Worm (Caenorhabditis elegans) whole organism, L4 larva: ENCODE data around the gene C52B9.10.

Experiments used
- D1046.2 ChIP-seq: fragments of 200-800 bp; sonication (Bioruptor generic); IDR thresholded peaks from 2 replicates; pipeline ENCODE4 v1.3.6; 2022; ENCODE audit warnings: missing genetic modification characterization, missing compliant biosample characterization
- F44E2.7 ChIP-seq: fragments of 200-800 bp; sonication (Bioruptor generic); IDR thresholded peaks from 2 replicates; pipeline ENCODE4 v2.1.2; 2022; ENCODE audit warnings: missing genetic modification characterization, missing compliant biosample characterization
- R02D3.7 ChIP-seq: fragments of 150-350 bp; sonication (generic microtip); optimal IDR thresholded peaks from 3 replicates; lab custom pipeline; 2014; ENCODE audit warnings: missing biosample characterization, missing genetic modification characterization
- Y75B8A.6 ChIP-seq: fragments of 200-800 bp; sonication (Bioruptor generic); IDR thresholded peaks from 2 replicates; pipeline ENCODE4 v1.3.6; 2022; ENCODE audit warnings: missing genetic modification reagents, missing genetic modification characterization, missing compliant biosample characterization
- ZK337.2 ChIP-seq: fragments of 200-800 bp; sonication (Bioruptor generic); IDR thresholded peaks from 2 replicates; pipeline ENCODE4 v1.3.6; 2022; ENCODE audit warnings: missing genetic modification reagents, missing genetic modification characterization, missing compliant biosample characterization
- ZK546.5 ChIP-seq, 2 experiments: sonication (generic microtip); optimal IDR thresholded peaks; 2 replicates each; lab custom pipeline; 2017; ENCODE audit warnings: missing biosample characterization in 2 of 2, missing genetic modification characterization in 2 of 2
- ama-1 ChIP-seq: fragments of 150-350 bp; optimal IDR thresholded peaks from 2 replicates; lab custom pipeline; 2014; ENCODE audit warnings: inconsistent platforms, mixed read lengths
- arid-1 ChIP-seq: fragments of 200-800 bp; sonication (Bioruptor generic); conservative IDR thresholded peaks from 2 replicates; pipeline ENCODE4 v1.3.6; 2022; ENCODE audit warnings: missing genetic modification reagents, missing genetic modification characterization, missing compliant biosample characterization
- ceh-32 ChIP-seq: sonication (generic microtip); optimal IDR thresholded peaks from 2 replicates; lab custom pipeline; 2016; ENCODE audit warnings: mild to moderate bottlenecking, missing genetic modification characterization, missing compliant biosample characterization; ENCODE audit not compliant: poor library complexity
- ceh-82 ChIP-seq: sonication (generic microtip); optimal IDR thresholded peaks from 2 replicates; lab custom pipeline; 2017; ENCODE audit warnings: missing biosample characterization, missing genetic modification characterization
- ces-1 ChIP-seq: fragments of 150-350 bp; sonication (generic microtip); optimal IDR thresholded peaks from 4 replicates; lab custom pipeline; 2014; ENCODE audit warnings: missing biosample characterization, missing genetic modification reagents, missing genetic modification characterization
- daf-16 ChIP-seq, 3 experiments: sonication (generic microtip); optimal IDR thresholded peaks; 2 replicates each; lab custom pipeline; 2016 to 2017; ENCODE audit warnings: missing genetic modification characterization in 3 of 3, missing genetic modification reagents in 3 of 3, mild to moderate bottlenecking in 2 of 3, missing compliant biosample characterization in 2 of 3, missing biosample characterization in 1 of 3, moderate library complexity in 1 of 3
- daf-19 ChIP-seq: fragments of 200-800 bp; sonication (Bioruptor generic); conservative IDR thresholded peaks from 2 replicates; pipeline ENCODE4 v1.3.6; 2022; ENCODE audit warnings: missing genetic modification characterization, missing compliant biosample characterization
- daf-8 ChIP-seq: fragments of 200-800 bp; sonication (Bioruptor generic); IDR thresholded peaks from 2 replicates; pipeline ENCODE4 v1.3.6; 2022; ENCODE audit warnings: missing genetic modification characterization, missing compliant biosample characterization
- dmd-6 ChIP-seq: fragments of 200-800 bp; sonication (Bioruptor generic); IDR thresholded peaks from 2 replicates; pipeline ENCODE4 v1.3.6; 2022; ENCODE audit warnings: missing genetic modification reagents, missing genetic modification characterization, missing compliant biosample characterization
- dve-1 ChIP-seq: sonication (generic microtip); optimal IDR thresholded peaks from 2 replicates; lab custom pipeline; 2017; ENCODE audit warnings: antibody characterized with exemption, mild to moderate bottlenecking, missing genetic modification characterization, missing compliant biosample characterization; ENCODE audit not compliant: insufficient read depth
- fos-1 ChIP-seq: fragments of 150-350 bp; optimal IDR thresholded peaks from 2 replicates; lab custom pipeline; 2014; ENCODE audit warnings: missing biosample characterization, missing genetic modification characterization
- hif-1 ChIP-seq, 2 experiments: sonication (generic microtip); optimal IDR thresholded peaks; 2 replicates each; lab custom pipeline; 2016 to 2017; ENCODE audit warnings: missing compliant biosample characterization in 2 of 2, missing genetic modification characterization in 2 of 2, missing genetic modification reagents in 2 of 2, missing genotype in 2 of 2, mild to moderate bottlenecking in 1 of 2
- hlh-11 ChIP-seq: fragments of 200-800 bp; sonication (Bioruptor generic); optimal IDR thresholded peaks from 2 replicates; lab custom pipeline; 2018; ENCODE audit warnings: mild to moderate bottlenecking, missing genetic modification characterization, missing compliant biosample characterization
- hlh-30 ChIP-seq: sonication (generic microtip); optimal IDR thresholded peaks from 2 replicates; lab custom pipeline; 2017; ENCODE audit warnings: antibody characterized with exemption, mild to moderate bottlenecking, missing genetic modification characterization, missing compliant biosample characterization; ENCODE audit not compliant: insufficient read depth
- hmg-1.1 ChIP-seq: fragments of 200-800 bp; sonication (Bioruptor generic); IDR thresholded peaks from 2 replicates; pipeline ENCODE4 v1.3.6; 2022; ENCODE audit warnings: missing genetic modification reagents, missing genetic modification characterization, missing compliant biosample characterization
- jun-1 ChIP-seq: fragments of 150-350 bp; optimal IDR thresholded peaks from 2 replicates; lab custom pipeline; 2014; ENCODE audit warnings: missing biosample characterization, missing genetic modification reagents, missing genetic modification characterization
- lsy-2 ChIP-seq, 2 experiments: fragments of 150-350 bp in 1 of 2; sonication (generic microtip) in 1 of 2; optimal IDR thresholded peaks; 2 replicates each; lab custom pipeline; 2014 to 2017; ENCODE audit warnings: missing biosample characterization in 2 of 2, missing genetic modification characterization in 2 of 2
- mdt-29 ChIP-seq: fragments of 200-800 bp; sonication (Bioruptor generic); IDR thresholded peaks from 2 replicates; pipeline ENCODE4 v1.3.6; 2022; ENCODE audit warnings: missing genetic modification reagents, missing genetic modification characterization, missing compliant biosample characterization
- mep-1 ChIP-seq: fragments of 150-350 bp; sonication (generic microtip); optimal IDR thresholded peaks from 3 replicates; lab custom pipeline; 2014; ENCODE audit warnings: missing biosample characterization, missing genetic modification characterization
- mes-2 ChIP-seq: sonication (generic microtip); optimal IDR thresholded peaks from 2 replicates; lab custom pipeline; 2016; ENCODE audit warnings: missing genotype, mild to moderate bottlenecking, missing genetic modification characterization, missing compliant biosample characterization; ENCODE audit not compliant: poor library complexity, severe bottlenecking
- mxl-3 ChIP-seq: fragments of 200-800 bp; sonication (Bioruptor generic); optimal IDR thresholded peaks from 2 replicates; lab custom pipeline; 2018; ENCODE audit warnings: mild to moderate bottlenecking, missing genetic modification characterization, missing compliant biosample characterization
- nhr-111 ChIP-seq: fragments of 200-800 bp; sonication (Bioruptor generic); optimal IDR thresholded peaks from 2 replicates; lab custom pipeline; 2018; ENCODE audit warnings: mild to moderate bottlenecking, missing genetic modification characterization, missing compliant biosample characterization
- nhr-28 ChIP-seq: fragments of 150-350 bp; optimal IDR thresholded peaks from 2 replicates; lab custom pipeline; 2014; ENCODE audit warnings: missing biosample characterization, missing genetic modification characterization
- nhr-42 ChIP-seq: fragments of 200-800 bp; sonication (Bioruptor generic); IDR thresholded peaks from 2 replicates; pipeline ENCODE4 v1.3.6; 2022; ENCODE audit warnings: missing genetic modification characterization, missing compliant biosample characterization
- nhr-48 ChIP-seq: sonication (generic microtip); optimal IDR thresholded peaks from 2 replicates; lab custom pipeline; 2016; ENCODE audit warnings: mild to moderate bottlenecking, missing genetic modification characterization, missing compliant biosample characterization
- nhr-6 ChIP-seq: fragments of 150-350 bp; optimal IDR thresholded peaks from 2 replicates; lab custom pipeline; 2014; ENCODE audit warnings: missing biosample characterization, missing genetic modification characterization
- nhr-77 ChIP-seq: fragments of 150-350 bp; optimal IDR thresholded peaks from 2 replicates; lab custom pipeline; 2014; ENCODE audit warnings: missing biosample characterization, missing genetic modification characterization
- php-3 ChIP-seq: fragments of 200-800 bp; sonication (Bioruptor generic); IDR thresholded peaks from 2 replicates; pipeline ENCODE4 v1.3.6; 2022; ENCODE audit warnings: missing genetic modification reagents, missing genetic modification characterization, missing compliant biosample characterization
- rbr-2 ChIP-seq: sonication (generic microtip); optimal IDR thresholded peaks from 2 replicates; lab custom pipeline; 2016; ENCODE audit warnings: missing genotype, missing genetic modification characterization, missing compliant biosample characterization
- sdz-12 ChIP-seq: fragments of 200-800 bp; sonication (Bioruptor generic); optimal IDR thresholded peaks from 2 replicates; lab custom pipeline; 2018; ENCODE audit warnings: mild to moderate bottlenecking, missing genetic modification characterization, missing compliant biosample characterization
- set-16 ChIP-seq: fragments of 200-800 bp; sonication (Bioruptor generic); IDR thresholded peaks from 2 replicates; pipeline ENCODE4 v1.3.6; 2022; ENCODE audit warnings: missing genetic modification reagents, missing genetic modification characterization, missing compliant biosample characterization
- spr-3 ChIP-seq: fragments of 200-800 bp; sonication (Bioruptor generic); optimal IDR thresholded peaks from 2 replicates; lab custom pipeline; 2018; ENCODE audit warnings: mild to moderate bottlenecking, missing genetic modification characterization, missing compliant biosample characterization
- tag-97 ChIP-seq: fragments of 200-800 bp; sonication (Bioruptor generic); IDR thresholded peaks from 2 replicates; pipeline ENCODE4 v1.3.6; 2022; ENCODE audit warnings: missing genetic modification characterization, missing compliant biosample characterization
- unc-39 ChIP-seq: sonication (generic microtip); optimal IDR thresholded peaks from 2 replicates; lab custom pipeline; 2017; ENCODE audit warnings: missing biosample characterization, missing genetic modification characterization
- unc-62 ChIP-seq, 3 experiments: fragments of 150-350 bp in 1 of 3; sonication (generic microtip); optimal IDR thresholded peaks in 2 of 3; peaks in 1 of 3; 1 replicate in 1 of 3; 2 replicates in 2 of 3; lab custom pipeline; 2014 to 2017; ENCODE audit warnings: missing biosample characterization in 3 of 3, missing genetic modification characterization in 3 of 3, missing genetic modification reagents in 3 of 3, missing genotype in 1 of 3
- vab-7 ChIP-seq: fragments of 200-800 bp; sonication (Bioruptor generic); IDR thresholded peaks from 2 replicates; pipeline ENCODE4 v1.3.6; 2022; ENCODE audit warnings: missing genetic modification reagents, missing genetic modification characterization, missing compliant biosample characterization
- zag-1 ChIP-seq: fragments of 150-350 bp; optimal IDR thresholded peaks from 2 replicates; lab custom pipeline; 2014; ENCODE audit warnings: missing biosample characterization, missing genetic modification characterization
- ztf-7 ChIP-seq: fragments of 150-350 bp; optimal IDR thresholded peaks from 2 replicates; lab custom pipeline; 2014; ENCODE audit warnings: missing biosample characterization, missing genetic modification characterization

C52B9.10 gene

ce11 chrX:4254782-4255181, 18.9 kb upstream of the C52B9.10 start, which contains the start of gene taf-11.1 (continued):
- TF ChIP-seq ces-1 (no peak), hlh-30 (peak; percentile 43), Y75B8A.6 (GFP tag; lab: Robert Waterston, UW) (no peak), ZK546.5 (tag; optimal IDR thresholded peaks at IDR 0.05; lab: Kevin White, UChicago) (no peak), ZK337.2 (GFP tag; lab: Robert Waterston, UW) (no peak), daf-16 (GFP tag; optimal IDR thresholded peaks at IDR 0.05; lab: Kevin White, UChicago) (no peak), daf-16 (tag; optimal IDR thresholded peaks at IDR 0.05; lab: Kevin White, UChicago) (peak; percentile 48), hif-1 (tag; optimal IDR thresholded peaks at IDR 0.05; lab: Kevin White, UChicago) (peak in 1 of 2 experiments; percentile 22), nhr-77 (tag; lab: Kevin White, UChicago) (no peak), F44E2.7 (GFP tag; lab: Robert Waterston, UW) (no peak)

- TF ChIP-seq daf-8 (GFP tag; lab: Robert Waterston, UW) (no peak), unc-62 (GFP tag; optimal IDR thresholded peaks at IDR 0.05 in 1 of 2; lab: Kevin White, UChicago) (peak in 1 of 2 experiments; percentile 64), unc-62 (tag; optimal IDR thresholded peaks at IDR 0.05; lab: Kevin White, UChicago) (no peak), D1046.2 (GFP tag; lab: Robert Waterston, UW) (0 out of 2 replicates have a peak, but pooled peaks have one; percentile 27), ceh-32 (no peak), nhr-111 (GFP tag; lab: Kevin White, UChicago) (no peak), jun-1 (tag; lab: Kevin White, UChicago) (no peak), tag-97 (GFP tag; lab: Robert Waterston, UW) (no peak), set-16 (peak; percentile 81), arid-1 (GFP tag; lab: Robert Waterston, UW) (no peak)
Observed at ce11 chrX:4255366-4255765, 18.3 kb upstream of the C52B9.10 start.

- TF ChIP-seq zag-1 (tag; lab: Kevin White, UChicago) (no peak), ama-1 (lab: Kevin White, UChicago) (no peak), unc-39 (tag; lab: Kevin White, UChicago) (no peak), daf-19 (GFP tag; lab: Robert Waterston, UW) (no peak), fos-1 (tag; lab: Kevin White, UChicago) (no peak), php-3 (GFP tag; lab: Robert Waterston, UW) (no peak), Y75B8A.6 (GFP tag; lab: Robert Waterston, UW) (no peak), vab-7 (GFP tag; lab: Robert Waterston, UW) (no peak), lsy-2 (tag; optimal IDR thresholded peaks at IDR 0.05; lab: Kevin White, UChicago) (no peak), R02D3.7 (tag; lab: Kevin White, UChicago) (no peak), mxl-3 (no peak), daf-16 (GFP tag; optimal IDR thresholded peaks at IDR 0.05; lab: Kevin White, UChicago) (no peak), daf-16 (tag; optimal IDR thresholded peaks at IDR 0.05; lab: Kevin White, UChicago) (no peak), set-16 (no peak), mep-1 (no peak), daf-8 (GFP tag; lab: Robert Waterston, UW) (no peak), nhr-28 (no peak), ceh-32 (no peak)
Observed at ce11 chrX:4256761-4257160, 17.0 kb upstream of the C52B9.10 start, which contains the start of gene srv-6. Gene srv-6 (plus strand): TSS chrX:4257061.

ce11 chrX:4260297-4260696, 13.4 kb upstream of the C52B9.10 start, which contains the start of gene C52B9.4:
Gene C52B9.4 (plus strand): TSS chrX:4260652.
- TF ChIP-seq ceh-82 (tag; lab: Kevin White, UChicago) (no peak), ztf-7 (tag; lab: Kevin White, UChicago) (peak; percentile 11), lsy-2 (tag; optimal IDR thresholded peaks at IDR 0.05; lab: Kevin White, UChicago) (peak in 1 of 2 experiments; percentile 58), jun-1 (tag; lab: Kevin White, UChicago) (no peak), spr-3 (GFP tag; lab: Kevin White, UChicago) (no peak), dve-1 (tag; lab: Kevin White, UChicago) (peak; percentile 45), mxl-3 (peak; percentile 28), hmg-1.1 (peak; percentile 76), nhr-42 (0 out of 2 replicates have a peak, but pooled peaks have one; percentile 42), nhr-48 (peak; percentile 85), sdz-12 (GFP tag; lab: Kevin White, UChicago) (no peak), dmd-6 (peak; percentile 60), hif-1 (tag; optimal IDR thresholded peaks at IDR 0.05; lab: Kevin White, UChicago) (peak in 1 of 2 experiments; percentile 27), ZK337.2 (GFP tag; lab: Robert Waterston, UW) (no peak), hlh-11 (tag; lab: Kevin White, UChicago) (peak; percentile 58), nhr-28 (peak; percentile 27), nhr-6 (peak; percentile 34), mdt-29 (GFP tag; lab: Robert Waterston, UW) (no peak), mep-1 (peak; percentile 32), rbr-2 (tag; lab: Kevin White, UChicago) (peak; percentile 45), mes-2 (tag; lab: Kevin White, UChicago) (peak; percentile 59)
